Worm (Caenorhabditis elegans): ENCODE measurements around the gene M05D6.2.

The M05D6.2 gene

DNA sequence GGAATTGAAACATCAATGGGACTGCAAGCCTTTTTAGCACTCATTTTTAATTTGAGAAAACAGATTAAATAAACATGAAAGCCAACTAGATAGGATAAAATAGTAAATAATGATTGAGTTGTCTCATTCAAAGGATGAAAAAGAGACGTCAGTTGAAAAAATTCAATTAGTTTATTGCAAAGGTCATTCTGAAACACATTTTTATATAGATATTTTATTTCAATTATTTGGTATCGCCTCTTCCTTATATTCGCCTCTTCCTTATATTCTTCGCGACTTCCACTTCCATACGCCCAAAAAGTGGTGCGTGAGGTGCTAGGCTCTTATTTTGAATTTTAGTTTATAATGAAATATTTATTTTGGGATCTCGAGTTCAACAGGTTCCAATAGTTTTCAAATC lies 32.9 kb upstream of the M05D6.2 start, which contains the start of gene acp-4:
TSS of gene acp-4 (minus strand) at position 101 of the 400 bp plus-strand sequence.
- TF ChIP-seq nhr-12 (tag; optimal IDR thresholded peaks at IDR 0.05) (no peak), mep-1 (tag; optimal IDR thresholded peaks at IDR 0.05) (no peak), unc-120 (tag; optimal IDR thresholded peaks at IDR 0.05; ENCODE audit: poor library complexity, severe bottlenecking) (no peak), sem-2 (GFP tag; optimal IDR thresholded peaks at IDR 0.05) (no peak), mab-5 (tag; optimal IDR thresholded peaks at IDR 0.05) (no peak)

DNA sequence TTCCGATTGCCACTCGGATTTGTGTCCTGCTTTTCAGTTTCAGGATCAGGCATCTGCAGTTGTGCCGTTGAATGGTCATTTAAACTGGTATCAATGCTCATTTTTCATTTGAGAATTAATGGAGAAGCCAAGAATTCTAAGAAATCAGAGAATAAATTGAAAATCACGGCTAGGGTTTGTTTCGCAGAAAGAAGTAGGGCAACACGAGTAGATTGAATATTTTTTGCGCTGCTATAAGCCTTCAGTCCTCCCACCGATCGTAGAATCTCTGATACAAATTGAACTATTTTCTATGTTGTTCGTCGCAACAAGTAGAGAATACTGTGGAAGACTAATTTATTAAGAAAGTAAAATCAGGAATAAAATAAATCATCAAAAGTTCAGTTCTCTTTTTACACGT lies 30.9 kb upstream of the M05D6.2 start, which contains the start of gene acp-3:
TSS of gene acp-3 (minus strand) at position 101 of the 400 bp plus-strand sequence.
- TF ChIP-seq blmp-1 (tag; optimal IDR thresholded peaks at IDR 0.05) (no peak), pha-4 (tag; optimal IDR thresholded peaks at IDR 0.05) (no peak), nhr-12 (tag; optimal IDR thresholded peaks at IDR 0.05) (no peak), lsy-2 (tag; optimal IDR thresholded peaks at IDR 0.05) (no peak), cnd-1 (tag; optimal IDR thresholded peaks at IDR 0.05) (no peak), ces-1 (GFP tag; optimal IDR thresholded peaks at IDR 0.05) (no peak), lin-32 (GFP tag; optimal IDR thresholded peaks at IDR 0.05) (no peak), flh-1 (GFP tag; optimal IDR thresholded peaks at IDR 0.05) (no peak), sptf-1 (tag; optimal IDR thresholded peaks at IDR 0.05) (no peak), snpc-4 (tag; optimal IDR thresholded peaks at IDR 0.05) (no peak), nhr-237 (tag; optimal IDR thresholded peaks at IDR 0.05) (no peak), ham-2 (GFP tag; optimal IDR thresholded peaks at IDR 0.05) (no peak), nhr-76 (tag; optimal IDR thresholded peaks at IDR 0.05) (no peak), M03D4.4 (tag; optimal IDR thresholded peaks at IDR 0.05) (no peak), mep-1 (tag; optimal IDR thresholded peaks at IDR 0.05) (no peak), hlh-1 (tag; optimal IDR thresholded peaks at IDR 0.05) (no peak)

DNA sequence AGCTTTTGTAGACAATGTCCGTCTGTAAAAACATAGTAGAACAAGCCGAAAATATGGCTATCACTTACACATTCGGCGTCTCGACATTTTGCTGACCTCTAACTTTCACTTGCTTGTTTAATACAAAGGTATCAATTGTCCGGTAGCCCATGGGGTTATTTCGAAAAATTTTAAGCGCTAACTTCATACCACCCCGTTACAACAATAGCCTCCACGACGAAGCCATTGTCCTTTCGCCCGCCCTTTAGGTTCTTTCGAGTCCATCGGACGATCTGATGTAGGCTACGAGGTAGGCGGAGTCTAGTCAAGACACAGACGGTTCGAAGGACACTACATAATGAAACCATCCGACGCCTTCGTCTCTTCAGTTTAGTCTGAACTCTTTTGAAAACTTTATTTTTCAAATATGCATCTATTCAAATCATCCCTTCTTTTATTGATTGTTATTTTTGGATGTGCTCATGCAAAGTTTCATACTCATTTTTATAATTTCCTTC lies 29.1 kb upstream of the M05D6.2 start, which contains the start of gene lips-10:
TSS of gene lips-10 (plus strand) at position 378 of the 497 bp plus-strand sequence.
- TF ChIP-seq ham-2 (GFP tag; optimal IDR thresholded peaks at IDR 0.05), result peak; percentile 36
- TF ChIP-seq unc-62 (GFP tag; optimal IDR thresholded peaks at IDR 0.05), result no peak

DNA sequence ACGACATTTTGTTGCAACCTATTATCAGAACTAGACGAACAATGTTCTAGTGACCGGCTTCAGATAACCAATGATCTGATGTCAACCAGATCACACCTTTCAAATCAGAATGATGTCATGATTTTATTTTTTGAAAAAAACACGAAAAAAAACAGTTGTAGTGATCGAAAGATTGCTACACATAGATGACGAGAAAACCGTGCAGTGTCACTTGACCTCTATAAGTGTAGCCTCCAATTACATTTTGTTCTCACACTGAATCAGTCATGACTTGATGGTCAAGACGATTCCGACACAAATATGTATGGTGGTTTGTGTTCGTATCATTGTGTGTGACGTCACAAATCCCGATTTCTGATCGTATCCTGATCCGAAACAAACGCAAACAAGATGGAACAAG lies 27.8 kb upstream of the M05D6.2 start:
- TF ChIP-seq bed-3 (GFP tag; optimal IDR thresholded peaks at IDR 0.05), result no peak
- TF ChIP-seq zip-8 (tag; optimal IDR thresholded peaks at IDR 0.05), result peak; percentile 7
- TF ChIP-seq cnd-1 (tag; optimal IDR thresholded peaks at IDR 0.05), result no peak

DNA sequence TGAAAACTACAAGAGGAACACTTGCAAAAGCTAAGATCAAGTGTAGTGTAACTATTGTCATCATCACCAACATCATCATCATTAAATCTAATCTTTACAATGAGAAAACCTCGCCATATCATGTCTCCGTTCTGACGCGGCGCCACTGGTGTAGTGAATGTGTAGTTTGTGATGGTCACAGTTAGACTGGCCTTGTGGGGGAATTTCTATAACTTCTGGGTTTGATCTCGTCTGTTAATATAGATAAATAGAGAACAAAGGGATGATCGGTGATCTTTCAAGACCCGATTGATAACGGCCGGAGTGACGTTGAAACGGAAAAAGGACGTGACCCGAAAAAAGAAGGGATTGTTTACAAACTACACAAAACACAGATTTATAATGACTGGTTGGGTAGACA lies 27.1 kb upstream of the M05D6.2 start:
- TF ChIP-seq cnd-1 (tag; optimal IDR thresholded peaks at IDR 0.05) (no peak), nhr-28 (tag; optimal IDR thresholded peaks at IDR 0.05) (peak; percentile 17)

DNA sequence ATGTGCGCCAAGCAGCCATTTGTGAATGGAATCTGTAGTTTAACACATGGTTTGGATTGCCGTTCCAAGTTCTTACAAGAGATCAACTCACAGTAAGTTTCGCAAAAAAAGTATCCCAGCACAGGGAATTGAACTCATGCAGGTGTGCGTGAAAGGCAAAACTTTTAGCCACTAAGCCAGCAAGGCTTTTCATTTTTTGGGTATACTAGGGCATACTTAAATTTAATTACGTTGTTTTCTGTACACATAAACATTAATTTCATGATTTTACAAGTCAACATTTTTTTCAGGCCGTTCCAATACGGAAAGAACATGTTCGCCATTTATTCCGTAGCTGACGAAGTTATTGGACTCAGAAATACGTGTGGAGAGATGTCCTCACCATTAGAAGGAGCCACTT lies 26.4 kb upstream of the M05D6.2 start:
- no peak for TF ChIP-seq cnd-1 (tag; optimal IDR thresholded peaks at IDR 0.05)
- no peak for TF ChIP-seq lin-13 (tag; optimal IDR thresholded peaks at IDR 0.05)
- no peak for TF ChIP-seq nhr-76 (tag; optimal IDR thresholded peaks at IDR 0.05)
- TF ChIP-seq blmp-1 (tag; optimal IDR thresholded peaks at IDR 0.05), result no peak
- no peak for TF ChIP-seq nhr-2 (tag; optimal IDR thresholded peaks at IDR 0.05)
- TF ChIP-seq tbx-8 (GFP tag; optimal IDR thresholded peaks at IDR 0.05), result no peak
- no peak for TF ChIP-seq nhr-12 (tag; optimal IDR thresholded peaks at IDR 0.05)
- TF ChIP-seq ceh-39 (tag; optimal IDR thresholded peaks at IDR 0.05), result no peak
- no peak for TF ChIP-seq unc-39 (tag; optimal IDR thresholded peaks at IDR 0.05)
- no peak for TF ChIP-seq pha-4 (tag; optimal IDR thresholded peaks at IDR 0.05)
- no peak for TF ChIP-seq nhr-28 (tag; optimal IDR thresholded peaks at IDR 0.05)
- no peak for TF ChIP-seq ceh-43 (GFP tag; optimal IDR thresholded peaks at IDR 0.05)
- no peak for TF ChIP-seq ham-2 (GFP tag; optimal IDR thresholded peaks at IDR 0.05)
- TF ChIP-seq unc-120 (tag; optimal IDR thresholded peaks at IDR 0.05; ENCODE audit: poor library complexity, severe bottlenecking), result no peak

DNA sequence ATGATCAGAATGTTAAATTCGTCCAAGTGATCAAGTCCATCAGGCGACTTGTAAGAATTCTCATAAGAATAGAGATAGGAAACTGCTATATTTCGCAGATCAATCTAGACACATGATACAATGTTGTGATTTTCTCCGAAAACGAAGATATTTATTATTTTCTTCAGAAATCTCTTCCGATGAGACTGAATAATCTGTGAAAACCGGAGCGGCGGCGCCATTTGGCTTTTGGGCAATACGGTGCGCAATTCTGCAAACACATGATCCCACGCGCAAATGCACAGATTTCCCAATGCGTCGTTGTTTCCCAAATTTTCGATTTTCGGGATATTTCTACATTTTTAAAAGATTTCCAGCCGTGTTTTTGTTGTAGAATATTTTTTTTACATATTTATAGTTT lies 25.7 kb upstream of the M05D6.2 start:
- TF ChIP-seq mep-1 (tag; optimal IDR thresholded peaks at IDR 0.05) (peak; percentile 73), flh-1 (GFP tag; optimal IDR thresholded peaks at IDR 0.05) (no peak), unc-39 (tag; optimal IDR thresholded peaks at IDR 0.05) (no peak), nhr-28 (tag; optimal IDR thresholded peaks at IDR 0.05) (no peak), nhr-2 (tag; optimal IDR thresholded peaks at IDR 0.05) (no peak), blmp-1 (tag; optimal IDR thresholded peaks at IDR 0.05) (no peak), ztf-11 (tag; optimal IDR thresholded peaks at IDR 0.05) (no peak), tbx-8 (GFP tag; optimal IDR thresholded peaks at IDR 0.05) (no peak), elt-1 (tag; optimal IDR thresholded peaks at IDR 0.05; ENCODE audit: borderline replicate concordance, insufficient read depth) (no peak), ceh-39 (tag; optimal IDR thresholded peaks at IDR 0.05) (no peak), elt-3 (tag; optimal IDR thresholded peaks at IDR 0.05) (no peak), nhr-12 (tag; optimal IDR thresholded peaks at IDR 0.05) (no peak), sem-2 (GFP tag; optimal IDR thresholded peaks at IDR 0.05) (no peak), M03D4.4 (tag; optimal IDR thresholded peaks at IDR 0.05) (no peak), snpc-4 (tag; optimal IDR thresholded peaks at IDR 0.05) (no peak), drap-1 (GFP tag; optimal IDR thresholded peaks at IDR 0.05) (no peak), lin-13 (tag; optimal IDR thresholded peaks at IDR 0.05) (peak; percentile 34), sptf-1 (tag; optimal IDR thresholded peaks at IDR 0.05) (no peak), mab-5 (tag; optimal IDR thresholded peaks at IDR 0.05) (no peak), hlh-1 (tag; optimal IDR thresholded peaks at IDR 0.05) (peak; percentile 3), lin-32 (GFP tag; optimal IDR thresholded peaks at IDR 0.05) (peak; percentile 17), unc-120 (tag; optimal IDR thresholded peaks at IDR 0.05; ENCODE audit: poor library complexity, severe bottlenecking) (peak; percentile 78), unc-62 (GFP tag; optimal IDR thresholded peaks at IDR 0.05) (no peak), pha-4 (tag; optimal IDR thresholded peaks at IDR 0.05) (no peak), ham-2 (GFP tag; optimal IDR thresholded peaks at IDR 0.05) (peak; percentile 33), nhr-237 (tag; optimal IDR thresholded peaks at IDR 0.05) (peak; percentile 47), ces-1 (GFP tag; optimal IDR thresholded peaks at IDR 0.05) (peak; percentile 4), cnd-1 (tag; optimal IDR thresholded peaks at IDR 0.05) (no peak), ceh-43 (GFP tag; optimal IDR thresholded peaks at IDR 0.05) (no peak)
